Worm (Caenorhabditis elegans): ENCODE data around the gene stdh-3.

Gene stdh-3

DNA sequence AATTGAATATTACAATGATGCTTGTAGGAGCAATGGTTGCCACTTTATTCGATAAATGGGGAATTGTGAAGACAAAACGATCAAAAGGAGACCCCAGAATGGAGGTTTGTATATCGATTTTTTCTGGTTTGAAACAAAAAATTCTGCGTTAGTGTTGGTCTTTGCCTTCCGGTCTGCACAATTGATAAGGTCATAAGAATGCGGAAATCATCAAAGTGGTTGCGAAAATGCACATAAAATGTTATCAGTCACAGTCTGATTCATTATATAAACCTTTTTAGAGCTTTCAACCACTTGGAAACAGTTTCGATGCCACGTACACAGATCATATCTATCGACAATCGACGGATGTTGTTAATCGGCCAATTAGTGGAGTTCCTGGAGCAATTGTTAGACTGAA, 10.8 kb upstream of the stdh-3 start:
- TF ChIP-seq nhr-80 (tag; optimal IDR thresholded peaks at IDR 0.05) (peak; percentile 86), F57C9.4 (tag; optimal IDR thresholded peaks at IDR 0.05) (no peak), nfyb-1 (GFP tag; IDR thresholded peaks at IDR 0.05) (no peak), cebp-1 (GFP tag; IDR thresholded peaks at IDR 0.05) (no peak), cebp-1 (tag; optimal IDR thresholded peaks at IDR 0.05) (peak; percentile 1), egrh-3 (GFP tag; IDR thresholded peaks at IDR 0.05) (no peak), dox-1 (GFP tag; IDR thresholded peaks at IDR 0.05) (peak; percentile 67), ZK185.1 (tag; optimal IDR thresholded peaks at IDR 0.05; ENCODE audit: poor library complexity, severe bottlenecking) (no peak)

DNA sequence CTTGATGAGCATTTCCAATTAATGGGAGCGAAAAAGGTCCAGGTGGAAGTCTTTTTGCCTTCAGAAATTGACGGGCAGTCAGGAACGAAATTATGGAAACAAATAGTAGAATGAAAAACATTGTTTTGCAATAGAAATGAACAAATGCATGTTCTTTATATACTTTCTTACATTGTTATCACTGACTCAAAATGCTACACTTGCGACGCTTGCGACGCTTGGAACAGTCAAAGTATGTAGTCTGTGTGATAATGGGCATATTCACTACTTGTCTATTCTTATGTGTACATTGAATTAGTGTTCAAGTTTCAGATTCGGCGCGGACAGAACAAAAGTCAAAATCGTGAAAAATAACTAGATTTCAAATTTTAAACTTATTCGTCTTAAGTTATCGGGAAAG, 6.1 kb upstream of the stdh-3 start, which contains the start of gene cyp-35C1:
TSS of gene cyp-35C1 (minus strand) at position 132 of the 400 bp plus-strand sequence.
- no peak for TF ChIP-seq chd-7 (tag; optimal IDR thresholded peaks at IDR 0.05)
- TF ChIP-seq Y53G8AR.9 (GFP tag; conservative IDR thresholded peaks at IDR 0.05) = no peak
- no peak for TF ChIP-seq ztf-26 (tag; optimal IDR thresholded peaks at IDR 0.05)
- peak; percentile 24 for TF ChIP-seq nhr-80 (tag; optimal IDR thresholded peaks at IDR 0.05)

- TF ChIP-seq ceh-91 (GFP tag; IDR thresholded peaks at IDR 0.05) (no peak), akir-1 (GFP tag; optimal IDR thresholded peaks at IDR 0.05) (no peak), nhr-80 (tag; optimal IDR thresholded peaks at IDR 0.05) (no peak), rcor-1 (GFP tag; IDR thresholded peaks at IDR 0.05) (no peak), let-607 (tag; optimal IDR thresholded peaks at IDR 0.05) (no peak), snpc-1.3 (tag; optimal IDR thresholded peaks at IDR 0.05; ENCODE audit: insufficient read depth) (no peak), lin-26 (GFP tag; IDR thresholded peaks at IDR 0.05) (no peak), atf-7 (tag; optimal IDR thresholded peaks at IDR 0.05) (no peak), F57A8.1 (GFP tag; optimal IDR thresholded peaks at IDR 0.05) (no peak), Y56A3A.18 (GFP tag; IDR thresholded peaks at IDR 0.05) (no peak), F52B5.7 (tag; optimal IDR thresholded peaks at IDR 0.05) (no peak), chd-7 (tag; optimal IDR thresholded peaks at IDR 0.05) (no peak), unc-62 (GFP tag; optimal IDR thresholded peaks at IDR 0.05) (no peak), ceh-58 (GFP tag; IDR thresholded peaks at IDR 0.05) (no peak), ama-1 (optimal IDR thresholded peaks at IDR 0.05) (no peak), ama-1 (GFP tag; optimal IDR thresholded peaks at IDR 0.05) (no peak), ceh-79 (tag; optimal IDR thresholded peaks at IDR 0.05) (no peak), lag-1 (GFP tag; IDR thresholded peaks at IDR 0.05) (no peak)
These were observed 5.2 kb upstream of the stdh-3 start, which contains the start of gene oac-3 for ce11 chrV:13899213-13899612. Gene oac-3 (plus strand): TSS chrV:13899513.

DNA sequence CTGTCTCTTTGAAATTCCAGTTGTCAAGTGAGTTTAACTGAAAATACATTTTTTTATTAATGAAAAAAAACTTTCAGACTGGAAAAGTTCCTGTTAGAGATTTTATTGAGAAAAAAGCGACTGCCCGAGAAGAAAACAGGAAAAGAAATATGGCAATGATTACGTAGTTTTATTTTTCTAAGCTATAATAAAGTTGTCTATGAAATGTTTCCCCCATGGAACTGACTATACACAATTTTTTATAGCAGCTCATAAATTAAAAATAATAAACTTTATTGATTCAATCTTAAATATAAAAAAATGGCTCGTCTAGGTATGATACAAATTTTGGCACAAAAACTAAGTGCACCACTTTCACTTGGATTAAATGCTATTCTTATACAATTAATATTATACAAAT, 1.9 kb upstream of the stdh-3 start, which contains the start of gene C06B3.1:
TSS of gene C06B3.1 (plus strand) at position 301 of the 400 bp plus-strand sequence.
- TF ChIP-seq tbp1 (GFP tag; optimal IDR thresholded peaks at IDR 0.05) (no peak), ets-4 (GFP tag; optimal IDR thresholded peaks at IDR 0.05) (no peak), ztf-26 (tag; optimal IDR thresholded peaks at IDR 0.05) (no peak), attf-6 (GFP tag; IDR thresholded peaks at IDR 0.05) (no peak), Y79H2A.3 (GFP tag; conservative IDR thresholded peaks at IDR 0.05) (no peak), B0019.2 (GFP tag; conservative IDR thresholded peaks at IDR 0.05) (no peak), dpff-1 (tag; optimal IDR thresholded peaks at IDR 0.05) (no peak), hmg-1.2 (GFP tag; IDR thresholded peaks at IDR 0.05) (no peak), Y67H2A.10 (GFP tag; conservative IDR thresholded peaks at IDR 0.05) (no peak), bed-2 (GFP tag; IDR thresholded peaks at IDR 0.05) (no peak), sea-2 (GFP tag; IDR thresholded peaks at IDR 0.05) (no peak), nhr-80 (tag; optimal IDR thresholded peaks at IDR 0.05) (no peak), D2030.7 (GFP tag; IDR thresholded peaks at IDR 0.05) (no peak), F22D6.2 (tag; optimal IDR thresholded peaks at IDR 0.05) (no peak)
